Fruit fly (Drosophila melanogaster): ENCODE data around the gene pths.
A peak's percentile ranks its signal among the peaks of the same experiment; 100 is the strongest.

Gene pths

DNA sequence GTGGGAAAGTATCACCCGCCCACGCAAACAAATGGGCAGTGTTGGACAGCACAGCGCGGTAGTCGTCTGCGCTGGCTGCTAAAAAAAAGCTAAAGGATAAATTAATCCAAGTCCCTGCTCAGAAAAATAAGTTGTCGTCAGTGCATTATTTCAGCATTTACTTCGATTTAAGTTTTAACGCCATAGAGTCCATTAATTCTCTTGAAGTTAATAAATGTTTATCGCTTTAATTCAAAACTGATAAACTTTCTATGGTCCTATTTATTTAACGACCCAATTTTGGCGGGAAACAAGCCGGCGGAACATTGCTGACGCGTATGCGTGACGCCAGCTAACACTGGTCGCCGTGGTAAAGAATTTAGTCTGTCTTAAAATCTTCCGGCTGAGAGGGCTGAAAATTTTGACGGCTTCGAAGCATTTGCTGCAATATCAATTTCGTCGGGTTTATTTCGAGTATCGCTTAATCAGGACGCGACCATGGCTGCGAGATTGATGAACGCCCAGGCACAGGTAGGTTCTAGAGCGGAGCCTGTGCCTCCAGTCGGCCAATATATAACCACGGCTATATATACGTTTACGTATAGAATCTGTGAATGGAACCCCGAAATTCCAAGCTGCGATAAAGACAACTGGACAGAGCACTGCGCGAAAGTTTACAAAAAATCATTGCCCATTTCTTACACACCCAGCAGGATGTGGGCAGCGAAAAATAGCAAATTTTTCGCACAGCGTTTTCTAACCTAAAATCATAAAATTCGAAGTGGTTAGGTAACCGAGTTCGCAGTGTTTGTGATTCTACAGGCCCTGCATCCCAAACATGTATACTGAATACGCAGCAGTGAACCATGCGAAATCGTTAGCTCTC, 25.5 kb downstream of the pths start, which contains the start of the genes mAcon1, CG43345 and CG43346 (continued):
- TF ChIP-seq mirr (GFP tag; optimal IDR thresholded peaks at IDR 0.05) (peak; percentile 46), emc (GFP tag; optimal IDR thresholded peaks at IDR 0.05) (peak; percentile 84), CG2875 (GFP tag; optimal IDR thresholded peaks at IDR 0.05) (no peak), CG12769 (tag; optimal IDR thresholded peaks at IDR 0.05) (no peak), CG1602 (GFP tag; optimal IDR thresholded peaks at IDR 0.05) (peak; percentile 67), CG15011 (GFP tag; optimal IDR thresholded peaks at IDR 0.05) (no peak), CG7271 (tag; optimal IDR thresholded peaks at IDR 0.05) (peak; percentile 8), hb (GFP tag; IDR thresholded peaks at IDR 0.05; ENCODE audit: partially characterized antibody) (no peak), Nf-YB (GFP tag; optimal IDR thresholded peaks at IDR 0.05) (peak; percentile 47), az2 (GFP tag; optimal IDR thresholded peaks at IDR 0.05) (peak; percentile 76), cwo (GFP tag; optimal IDR thresholded peaks at IDR 0.05) (peak; percentile 68), dati (GFP tag; IDR thresholded peaks at IDR 0.05) (no peak), CG9932 (GFP tag; IDR thresholded peaks at IDR 0.05) (peak; percentile 84), ro (GFP tag; IDR thresholded peaks at IDR 0.05) (no peak), Elba2 (GFP tag; optimal IDR thresholded peaks at IDR 0.05) (peak; percentile 11), CG14014 (GFP tag; IDR thresholded peaks at IDR 0.05) (peak; percentile 75), CG8281 (tag; optimal IDR thresholded peaks at IDR 0.05) (peak; percentile 39), zfh2 (GFP tag; optimal IDR thresholded peaks at IDR 0.05) (peak; percentile 94), Usf (GFP tag; optimal IDR thresholded peaks at IDR 0.05) (peak; percentile 70), trem (tag; optimal IDR thresholded peaks at IDR 0.05) (peak; percentile 79), CG12299 (tag; optimal IDR thresholded peaks at IDR 0.05) (peak; percentile 64), CG30431 (GFP tag; optimal IDR thresholded peaks at IDR 0.05) (peak; percentile 68), NK7.1 (GFP tag; optimal IDR thresholded peaks at IDR 0.05) (peak; percentile 81), Hr39 (optimal IDR thresholded peaks at IDR 0.05) (peak; percentile 70), MTF-1 (GFP tag; optimal IDR thresholded peaks at IDR 0.05; ENCODE audit: borderline replicate concordance) (no peak), sna (GFP tag; IDR thresholded peaks at IDR 0.05; ENCODE audit: partially characterized antibody) (no peak), Sry-β (GFP tag; optimal IDR thresholded peaks at IDR 0.05) (peak; percentile 99), CG11695 (GFP tag; IDR thresholded peaks at IDR 0.05) (no peak), H2.0 (GFP tag; IDR thresholded peaks at IDR 0.05) (no peak), CG5953 (GFP tag; IDR thresholded peaks at IDR 0.05) (no peak; the same call in 1 of the 2 replicates), CG2120 (GFP tag; optimal IDR thresholded peaks at IDR 0.05) (peak; percentile 93), CG3995 (GFP tag; optimal IDR thresholded peaks at IDR 0.05) (peak; percentile 46), ems (GFP tag; optimal IDR thresholded peaks at IDR 0.05) (peak; percentile 87), Antp (GFP tag; optimal IDR thresholded peaks at IDR 0.05) (peak; percentile 87), tll (GFP tag; optimal IDR thresholded peaks at IDR 0.05) (peak; percentile 15 to 83), aop (GFP tag; IDR thresholded peaks at IDR 0.05) (no peak), Abd-B (GFP tag; optimal IDR thresholded peaks at IDR 0.05) (peak; percentile 89), salm (tag; optimal IDR thresholded peaks at IDR 0.05) (no peak), ATbp (GFP tag; optimal IDR thresholded peaks at IDR 0.05) (peak; percentile 43), sc (optimal IDR thresholded peaks at IDR 0.05) (no peak), sc (GFP tag; optimal IDR thresholded peaks at IDR 0.05) (peak; percentile 68), exex (tag; optimal IDR thresholded peaks at IDR 0.05) (peak; percentile 54), CG11085 (GFP tag; IDR thresholded peaks at IDR 0.05) (peak; percentile 35; the same call in 1 of the 2 replicates), CG14050 (GFP tag; IDR thresholded peaks at IDR 0.05) (peak; percentile 27; the same call in 2 of the 3 replicates), pros (GFP tag; optimal IDR thresholded peaks at IDR 0.05) (no peak), tap (tag; optimal IDR thresholded peaks at IDR 0.05) (no peak), CG11696 (GFP tag; IDR thresholded peaks at IDR 0.05) (no peak), inv (GFP tag; IDR thresholded peaks at IDR 0.05; ENCODE audit: partially characterized antibody) (peak; percentile 31; the same call in 1 of the 2 replicates), gfzf (GFP tag; optimal IDR thresholded peaks at IDR 0.05) (peak; percentile 39)
